Worm (Caenorhabditis elegans) whole organism, late embryonic: ENCODE measurements around the gene brap-2.

Experiments
- dve-1 ChIP-seq: sonication (generic microtip); optimal IDR thresholded peaks from 2 replicates; lab custom pipeline; 2017; ENCODE audit warnings: antibody characterized with exemption, mild to moderate bottlenecking, missing genetic modification characterization, missing compliant biosample characterization
- elt-2 ChIP-seq: sonication (generic microtip); optimal IDR thresholded peaks from 2 replicates; lab custom pipeline; 2016; ENCODE audit warnings: missing genetic modification reagents, missing genetic modification characterization, missing compliant biosample characterization
- fkh-10 ChIP-seq: fragments of 150-350 bp; optimal IDR thresholded peaks from 2 replicates; lab custom pipeline; 2014; ENCODE audit warnings: missing biosample characterization, missing genetic modification reagents, missing genetic modification characterization
- hlh-30 ChIP-seq: sonication (generic microtip); optimal IDR thresholded peaks from 2 replicates; lab custom pipeline; 2017; ENCODE audit warnings: antibody characterized with exemption, missing genetic modification characterization, missing compliant biosample characterization; ENCODE audit not compliant: insufficient read depth
- nfya-1 ChIP-seq: sonication (generic microtip); optimal IDR thresholded peaks from 2 replicates; lab custom pipeline; 2017; ENCODE audit warnings: missing genetic modification characterization, mild to moderate bottlenecking, missing compliant biosample characterization, antibody characterized with exemption, moderate library complexity
- nhr-11 ChIP-seq: fragments of 150-350 bp; optimal IDR thresholded peaks from 2 replicates; lab custom pipeline; 2014; ENCODE audit warnings: missing biosample characterization, missing genetic modification characterization
- pha-4 ChIP-seq: fragments of 150-350 bp; optimal IDR thresholded peaks from 2 replicates; lab custom pipeline; 2018; ENCODE audit warnings: missing biosample characterization, missing genetic modification reagents, missing genetic modification characterization
- pros-1 ChIP-seq: fragments of 150-350 bp; optimal IDR thresholded peaks from 2 replicates; lab custom pipeline; 2014; ENCODE audit warnings: missing biosample characterization, missing genetic modification reagents, missing genetic modification characterization
- unc-42 ChIP-seq: sonication (generic microtip); optimal IDR thresholded peaks from 2 replicates; lab custom pipeline; 2016; ENCODE audit warnings: missing genotype, missing genetic modification characterization, missing compliant biosample characterization
- unc-86 ChIP-seq: sonication (generic microtip); optimal IDR thresholded peaks from 2 replicates; lab custom pipeline; 2016; ENCODE audit warnings: missing genetic modification characterization, missing compliant biosample characterization

- no peak for TF ChIP-seq nhr-11 (tag; lab: Kevin White, UChicago)
- no peak for TF ChIP-seq pha-4 (tag; lab: Kevin White, UChicago)
- TF ChIP-seq elt-2 (tag; lab: Kevin White, UChicago), result no peak
- no peak for TF ChIP-seq fkh-10
- TF ChIP-seq unc-42 (tag; lab: Kevin White, UChicago), result no peak
- TF ChIP-seq nfya-1, result no peak
- TF ChIP-seq pros-1 (tag; lab: Kevin White, UChicago), result no peak
- TF ChIP-seq unc-86, result no peak
- TF ChIP-seq dve-1 (tag; lab: Kevin White, UChicago), result no peak
- TF ChIP-seq hlh-30 (tag; lab: Kevin White, UChicago), result no peak
Measured at ce11 chrII:5408924-5409323, 15.9 kb upstream of the brap-2 start, which contains the start of the genes EEED8.12 and EEED8.4.
